Worm (Caenorhabditis elegans): Measurements from ENCODE around the gene nhr-32.
A peak's percentile ranks its signal among the peaks of the same experiment; 100 is the strongest.

nhr-32 gene

ce11 chrX:13264550-13264949 lies 12.8 kb downstream of the nhr-32 start (continued):
- TF ChIP-seq nhr-71 (tag; optimal IDR thresholded peaks at IDR 0.05) (peak; percentile 68), nhr-11 (tag; optimal IDR thresholded peaks at IDR 0.05) (no peak), lsy-2 (tag; optimal IDR thresholded peaks at IDR 0.05) (peak in 1 of 2 experiments; percentile 25), Y116A8C.19 (tag; optimal IDR thresholded peaks at IDR 0.05; ENCODE audit: borderline replicate concordance) (no peak), ceh-90 (tag; optimal IDR thresholded peaks at IDR 0.05) (no peak), nhr-90 (tag; optimal IDR thresholded peaks at IDR 0.05; ENCODE audit: poor library complexity) (peak; percentile 27), ceh-82 (tag; optimal IDR thresholded peaks at IDR 0.05) (peak in 2 of 3 experiments; percentile 30 to 45), grh-1 (GFP tag; IDR thresholded peaks at IDR 0.05) (no peak), unc-30 (tag; optimal IDR thresholded peaks at IDR 0.05) (no peak), nhr-76 (tag; optimal IDR thresholded peaks at IDR 0.05) (no peak), egl-13 (tag; optimal IDR thresholded peaks at IDR 0.05) (no peak), efl-1 (optimal IDR thresholded peaks at IDR 0.05) (peak in 1 of 2 experiments; percentile 1), efl-1 (GFP tag; optimal IDR thresholded peaks at IDR 0.05 in 1 of 2) (peak in 1 of 2 experiments; percentile 58), C04F5.9 (tag; optimal IDR thresholded peaks at IDR 0.05) (no peak), ceh-88 (GFP tag; IDR thresholded peaks at IDR 0.05) (no peak), xbp-1 (tag; optimal IDR thresholded peaks at IDR 0.05) (peak; percentile 43), fkh-10 (GFP tag; optimal IDR thresholded peaks at IDR 0.05) (no peak), zip-4 (GFP tag; optimal IDR thresholded peaks at IDR 0.05) (no peak), unc-98 (GFP tag; IDR thresholded peaks at IDR 0.05) (no peak), ets-5 (GFP tag; IDR thresholded peaks at IDR 0.05) (no peak), nhr-77 (tag; optimal IDR thresholded peaks at IDR 0.05) (no peak), tbx-2 (tag; optimal IDR thresholded peaks at IDR 0.05) (peak; percentile 27), F16B12.6 (tag; optimal IDR thresholded peaks at IDR 0.05) (no peak), pqm-1 (tag; optimal IDR thresholded peaks at IDR 0.05) (no peak), nhr-20 (tag; optimal IDR thresholded peaks at IDR 0.05) (peak; percentile 68), elt-3 (tag; optimal IDR thresholded peaks at IDR 0.05) (no peak), efl-3 (GFP tag; optimal IDR thresholded peaks at IDR 0.05) (no peak), egl-27 (tag; optimal IDR thresholded peaks at IDR 0.05) (no peak), ces-1 (GFP tag; optimal IDR thresholded peaks at IDR 0.05) (no peak), snpc-4 (tag; optimal IDR thresholded peaks at IDR 0.05) (no peak), blmp-1 (tag; optimal IDR thresholded peaks at IDR 0.05) (no peak), nhr-12 (tag; optimal IDR thresholded peaks at IDR 0.05) (no peak), rnt-1 (tag; optimal IDR thresholded peaks at IDR 0.05) (peak; percentile 73), fkh-8 (tag; optimal IDR thresholded peaks at IDR 0.05) (peak; percentile 12), nhr-28 (tag; optimal IDR thresholded peaks at IDR 0.05) (no peak), mdl-1 (tag; optimal IDR thresholded peaks at IDR 0.05) (peak in 1 of 2 experiments; percentile 44), aha-1 (tag; optimal IDR thresholded peaks at IDR 0.05) (no peak), sup-37 (GFP tag; optimal IDR thresholded peaks at IDR 0.05) (no peak), C34B4.2 (tag; optimal IDR thresholded peaks at IDR 0.05) (no peak), elt-2 (tag; optimal IDR thresholded peaks at IDR 0.05) (no peak), fos-1 (tag; optimal IDR thresholded peaks at IDR 0.05) (peak; percentile 43), pag-3 (tag; optimal IDR thresholded peaks at IDR 0.05; ENCODE audit: borderline replicate concordance, insufficient read depth) (no peak), unc-86 (tag; optimal IDR thresholded peaks at IDR 0.05) (peak; percentile 44), snu-23 (GFP tag; optimal IDR thresholded peaks at IDR 0.05) (peak; percentile 69), hlh-17 (GFP tag; optimal IDR thresholded peaks at IDR 0.05; ENCODE audit: borderline replicate concordance) (no peak), lin-15B (tag; optimal IDR thresholded peaks at IDR 0.05) (no peak), hpl-2 (GFP tag; optimal IDR thresholded peaks at IDR 0.05) (no peak), unc-130 (tag; optimal IDR thresholded peaks at IDR 0.05) (no peak), nhr-237 (tag; optimal IDR thresholded peaks at IDR 0.05) (no peak), ztf-4 (tag; optimal IDR thresholded peaks at IDR 0.05) (no peak), vab-15 (tag; optimal IDR thresholded peaks at IDR 0.05) (no peak), zag-1 (tag; optimal IDR thresholded peaks at IDR 0.05) (no peak), ceh-8 (GFP tag; optimal IDR thresholded peaks at IDR 0.05) (no peak), ama-1 (optimal IDR thresholded peaks at IDR 0.05) (no peak)
